Fruit fly (Drosophila melanogaster) S2 (cell line): Measurements from ENCODE around the gene CG33191.

ENCODE experiments used
- CG8478 ChIP-seq: fragments of >200 bp; optimal IDR thresholded peaks from 2 replicates; lab custom pipeline; 2018
- CTCF ChIP-seq, 2 experiments: fragments of >200 bp; optimal IDR thresholded peaks; 2 replicates each; lab custom pipeline; 2018

dm6 chr3R:8806638-8807037, 26.9 kb upstream of the CG33191 start:
- TF ChIP-seq CTCF (optimal IDR thresholded peaks at IDR 0.05; lab: Kevin White, UChicago) (no peak), CG8478 (lab: Kevin White, UChicago) (no peak)
